Worm (Caenorhabditis elegans): Measurements from ENCODE around the gene glb-14.

glb-14 gene

DNA sequence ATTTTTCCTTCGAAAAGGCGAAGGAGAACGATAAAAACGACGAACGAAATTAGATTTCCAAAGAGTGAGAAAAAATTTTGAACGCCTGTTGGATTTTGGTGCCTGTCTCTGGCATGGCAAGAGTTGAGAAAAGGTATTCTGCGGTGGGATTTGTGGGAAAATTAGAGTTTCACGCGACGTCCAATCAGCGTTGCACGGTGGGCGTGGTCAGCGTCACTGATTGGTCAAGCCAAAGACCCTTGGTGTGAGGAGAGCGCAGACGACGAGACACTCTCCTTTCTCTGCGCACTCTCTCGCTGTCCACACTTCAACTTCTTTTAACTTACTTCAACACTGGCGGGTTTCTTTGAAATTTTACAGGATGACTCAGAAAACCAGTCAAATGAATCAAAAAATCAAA, 17.7 kb upstream of the glb-14 start:
- no peak for TF ChIP-seq W03F9.2 (tag; optimal IDR thresholded peaks at IDR 0.05)
- no peak for TF ChIP-seq dao-5 (tag; optimal IDR thresholded peaks at IDR 0.05)
- TF ChIP-seq him-1 (tag; optimal IDR thresholded peaks at IDR 0.05): no peak

DNA sequence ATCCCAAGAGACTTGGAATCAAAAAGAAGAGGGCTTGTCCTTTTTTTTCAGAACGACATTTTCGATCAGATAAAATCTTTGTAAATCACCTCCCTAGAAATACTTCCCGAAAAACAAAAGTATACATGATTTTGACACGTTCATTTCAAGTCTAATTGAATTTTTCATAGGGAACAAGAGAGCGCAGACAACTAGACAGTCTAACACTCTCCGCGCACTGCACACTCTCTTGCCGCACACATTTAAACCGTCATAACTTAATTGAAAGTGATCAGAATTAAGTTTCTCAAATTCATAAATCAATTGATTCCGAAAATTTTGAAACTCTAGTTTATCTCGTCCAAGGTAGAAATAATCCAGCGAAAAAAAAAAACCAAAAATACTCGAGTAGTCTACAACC, 14.9 kb upstream of the glb-14 start:
- TF ChIP-seq W03F9.2 (tag; optimal IDR thresholded peaks at IDR 0.05) (no peak), him-1 (tag; optimal IDR thresholded peaks at IDR 0.05) (no peak), dao-5 (tag; optimal IDR thresholded peaks at IDR 0.05) (no peak)

DNA sequence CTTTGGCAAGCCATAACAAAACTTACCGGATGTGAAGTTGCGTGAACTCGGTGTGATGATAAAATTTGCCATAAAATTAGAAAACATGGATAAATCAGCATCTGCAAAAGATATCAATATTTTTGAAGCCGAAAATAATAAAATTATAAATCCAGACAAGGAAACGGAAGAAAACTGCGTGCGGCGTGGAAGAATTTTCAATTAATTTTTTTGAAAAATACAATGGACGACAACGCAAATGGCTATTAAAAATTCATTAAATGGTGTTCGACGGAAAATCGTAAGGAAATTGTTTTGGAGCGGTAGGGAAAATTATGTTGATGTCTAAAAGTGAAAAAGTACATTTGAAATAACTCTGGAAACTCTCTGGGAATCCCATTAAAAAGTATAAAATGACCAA, 14.3 kb upstream of the glb-14 start, which contains the start of gene acr-18:
TSS of gene acr-18 (minus strand) at position 101 of the 400 bp plus-strand sequence.
- no peak for TF ChIP-seq dao-5 (tag; optimal IDR thresholded peaks at IDR 0.05)
- no peak for TF ChIP-seq him-1 (tag; optimal IDR thresholded peaks at IDR 0.05)
- TF ChIP-seq W03F9.2 (tag; optimal IDR thresholded peaks at IDR 0.05): no peak

DNA sequence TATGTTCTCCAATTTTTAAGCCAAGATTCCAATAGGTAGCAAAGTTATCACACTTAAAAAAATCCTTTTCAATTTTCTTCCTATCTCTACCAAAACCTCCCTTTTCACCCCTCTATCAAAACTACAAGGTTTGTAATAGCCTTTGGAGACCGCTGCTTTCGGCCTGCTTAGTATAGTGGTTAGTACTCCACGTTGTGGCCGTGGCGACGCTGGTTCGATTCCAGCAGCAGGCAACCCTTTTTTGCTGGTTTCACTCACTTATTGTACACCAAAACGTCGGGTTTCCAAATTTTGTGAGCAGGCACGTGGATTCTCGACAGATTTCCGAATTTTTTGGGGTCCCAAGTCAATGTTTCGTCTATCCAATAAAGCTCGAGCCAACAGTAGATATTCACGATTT, 9.1 kb upstream of the glb-14 start:
- TF ChIP-seq W03F9.2 (tag; optimal IDR thresholded peaks at IDR 0.05): no peak
- no peak for TF ChIP-seq dao-5 (tag; optimal IDR thresholded peaks at IDR 0.05)
- no peak for TF ChIP-seq him-1 (tag; optimal IDR thresholded peaks at IDR 0.05)

DNA sequence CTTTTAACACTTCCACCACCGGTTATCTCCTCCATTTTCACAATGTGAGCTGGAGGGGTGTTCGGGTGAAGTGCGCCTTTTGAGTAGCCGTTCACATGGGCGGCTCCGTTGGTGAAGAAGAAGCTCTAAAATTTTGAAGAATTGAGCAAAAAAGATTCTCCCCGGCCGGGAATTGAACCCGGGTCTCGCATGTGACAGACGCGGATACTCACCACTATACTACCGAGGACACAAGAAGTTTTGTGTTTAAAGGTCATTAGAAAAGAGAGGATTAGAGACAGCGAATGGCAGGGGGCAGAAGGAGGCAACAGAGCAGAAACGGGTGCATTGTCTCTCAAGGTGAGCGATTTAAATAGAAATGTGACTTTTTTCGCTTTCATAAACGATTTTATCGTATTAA, 6.8 kb upstream of the glb-14 start:
- TF ChIP-seq W03F9.2 (tag; optimal IDR thresholded peaks at IDR 0.05) (no peak), him-1 (tag; optimal IDR thresholded peaks at IDR 0.05) (peak; percentile 37)

DNA sequence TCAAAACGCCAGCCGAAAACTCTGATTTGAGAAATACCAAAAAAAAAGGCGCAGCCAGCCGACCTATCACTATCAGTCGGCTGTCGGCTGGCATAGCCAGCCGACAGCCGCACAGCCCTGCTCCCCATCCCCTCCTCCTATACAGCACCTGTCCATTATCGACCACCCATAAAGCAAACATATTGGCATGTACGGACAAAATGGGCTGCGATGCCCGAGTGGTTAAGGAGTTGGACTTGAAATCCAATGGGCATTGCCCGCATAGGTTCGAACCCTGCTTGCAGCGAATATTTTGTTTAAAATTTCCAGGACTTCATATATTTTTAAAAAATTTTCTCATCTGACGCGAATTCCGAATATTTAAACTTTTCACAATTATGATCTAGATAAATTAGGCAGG, 5.6 kb upstream of the glb-14 start:
- TF ChIP-seq W03F9.2 (tag; optimal IDR thresholded peaks at IDR 0.05) (no peak), dao-5 (tag; optimal IDR thresholded peaks at IDR 0.05) (no peak), him-1 (tag; optimal IDR thresholded peaks at IDR 0.05) (no peak)

DNA sequence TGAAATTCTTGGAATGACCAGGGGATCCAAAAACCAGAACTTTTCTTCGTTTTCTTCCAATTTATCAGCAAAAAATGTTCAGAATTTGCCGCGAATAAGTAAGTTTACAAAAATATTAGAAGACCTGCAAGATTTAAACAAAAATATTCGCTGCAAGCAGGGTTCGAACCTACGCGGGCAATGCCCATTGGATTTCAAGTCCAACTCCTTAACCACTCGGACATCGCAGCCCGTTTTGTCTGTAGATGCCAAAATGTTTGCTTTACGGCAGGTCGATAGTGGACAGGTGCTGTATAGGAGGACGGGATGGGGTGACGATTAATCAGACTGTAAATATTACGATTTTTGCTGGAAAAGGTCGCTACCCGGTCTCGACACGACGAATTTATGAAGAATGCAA, 2.9 kb upstream of the glb-14 start:
- TF ChIP-seq dao-5 (tag; optimal IDR thresholded peaks at IDR 0.05) (no peak), W03F9.2 (tag; optimal IDR thresholded peaks at IDR 0.05) (no peak), him-1 (tag; optimal IDR thresholded peaks at IDR 0.05) (no peak)

DNA sequence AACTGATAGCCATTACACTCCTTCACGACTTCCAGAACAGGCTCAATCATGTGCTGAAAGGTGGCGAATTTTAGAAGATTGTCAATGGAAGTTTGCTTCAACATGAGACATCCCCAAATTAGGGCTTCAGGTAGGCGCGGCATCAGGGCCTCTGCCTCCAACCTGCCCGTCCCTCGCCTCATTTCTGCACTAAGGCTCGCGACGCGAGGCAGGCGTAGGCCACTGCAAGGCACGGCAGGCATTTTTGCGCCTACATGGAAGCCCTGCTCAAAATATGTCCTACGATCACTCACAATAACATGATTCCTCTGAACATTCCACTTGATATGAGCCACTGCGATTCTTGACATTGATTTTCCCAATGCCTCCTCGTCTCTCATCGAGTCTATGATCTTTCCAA, 1.5 kb downstream of the glb-14 start:
- TF ChIP-seq dao-5 (tag; optimal IDR thresholded peaks at IDR 0.05) (no peak), him-1 (tag; optimal IDR thresholded peaks at IDR 0.05) (no peak), W03F9.2 (tag; optimal IDR thresholded peaks at IDR 0.05) (no peak)

DNA sequence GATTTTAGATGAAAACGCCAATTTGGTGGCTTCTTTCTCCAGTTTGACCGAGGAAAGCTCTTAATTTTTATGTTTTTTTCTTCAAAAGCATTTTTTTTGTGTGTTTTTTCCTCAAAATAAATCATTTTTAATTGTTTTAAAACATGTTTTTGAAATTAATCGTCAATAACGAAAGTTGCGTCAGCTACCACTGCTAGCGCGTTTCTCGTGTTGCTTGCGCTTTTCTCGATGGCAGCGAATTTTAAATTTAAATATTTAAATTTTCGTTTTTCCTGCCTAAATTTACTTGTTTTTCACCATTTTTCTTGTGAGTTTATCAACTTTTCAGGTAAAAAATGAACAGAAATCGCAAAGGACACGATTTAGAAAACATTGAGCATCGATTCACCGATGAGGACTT, 6.9 kb downstream of the glb-14 start, which contains the start of gene prde-1:
TSS of gene prde-1 (plus strand) at position 322 of the 400 bp plus-strand sequence.
- no peak for TF ChIP-seq W03F9.2 (tag; optimal IDR thresholded peaks at IDR 0.05)
- no peak for TF ChIP-seq dao-5 (tag; optimal IDR thresholded peaks at IDR 0.05)
- TF ChIP-seq him-1 (tag; optimal IDR thresholded peaks at IDR 0.05): no peak

DNA sequence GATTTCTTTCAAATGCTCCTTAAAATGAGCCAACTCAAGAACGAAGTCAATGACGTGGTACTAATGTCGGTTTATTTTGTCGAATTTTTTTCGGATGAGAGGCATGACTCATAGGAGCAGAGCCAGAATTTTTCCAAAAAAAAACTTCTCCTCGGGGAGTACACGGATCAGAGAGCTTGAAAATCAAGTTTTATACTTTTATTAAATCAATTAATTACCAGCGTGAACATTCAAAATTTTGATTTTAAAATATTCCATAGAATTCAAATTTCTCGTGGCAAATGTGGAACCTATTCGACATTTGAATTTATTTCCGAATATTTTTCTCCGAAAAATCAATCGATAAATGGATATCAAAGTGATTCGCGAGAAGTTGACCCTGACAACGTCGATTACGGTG, 8.5 kb downstream of the glb-14 start, which contains the start of gene F21A3.4:
TSS of gene F21A3.4 (plus strand) at position 301 of the 400 bp plus-strand sequence.
- TF ChIP-seq him-1 (tag; optimal IDR thresholded peaks at IDR 0.05) (no peak), dao-5 (tag; optimal IDR thresholded peaks at IDR 0.05) (no peak), W03F9.2 (tag; optimal IDR thresholded peaks at IDR 0.05) (no peak)

DNA sequence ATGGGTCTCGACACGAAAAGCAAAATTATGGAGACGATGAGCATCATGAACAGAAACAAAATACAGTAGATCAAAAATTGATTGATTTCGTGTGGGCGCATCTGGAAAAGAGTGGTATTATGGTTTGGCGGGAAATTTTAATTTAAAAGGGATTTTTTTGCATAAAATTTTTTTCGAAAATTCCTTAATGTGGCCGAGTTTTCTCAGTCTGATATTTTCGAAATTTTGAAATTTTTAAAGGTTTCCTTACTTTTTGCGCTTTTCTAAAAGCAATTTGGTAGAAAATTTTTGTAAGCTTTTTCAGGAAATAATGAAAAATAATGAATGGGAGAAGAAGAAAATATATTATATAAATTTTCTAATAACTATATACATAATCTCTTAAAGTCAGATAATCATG, 10.9 kb downstream of the glb-14 start, which contains the start of gene F21A3.2:
TSS of gene F21A3.2 (minus strand) at position 101 of the 400 bp plus-strand sequence.
- no peak for TF ChIP-seq W03F9.2 (tag; optimal IDR thresholded peaks at IDR 0.05)
- TF ChIP-seq him-1 (tag; optimal IDR thresholded peaks at IDR 0.05): no peak
- TF ChIP-seq dao-5 (tag; optimal IDR thresholded peaks at IDR 0.05): no peak

DNA sequence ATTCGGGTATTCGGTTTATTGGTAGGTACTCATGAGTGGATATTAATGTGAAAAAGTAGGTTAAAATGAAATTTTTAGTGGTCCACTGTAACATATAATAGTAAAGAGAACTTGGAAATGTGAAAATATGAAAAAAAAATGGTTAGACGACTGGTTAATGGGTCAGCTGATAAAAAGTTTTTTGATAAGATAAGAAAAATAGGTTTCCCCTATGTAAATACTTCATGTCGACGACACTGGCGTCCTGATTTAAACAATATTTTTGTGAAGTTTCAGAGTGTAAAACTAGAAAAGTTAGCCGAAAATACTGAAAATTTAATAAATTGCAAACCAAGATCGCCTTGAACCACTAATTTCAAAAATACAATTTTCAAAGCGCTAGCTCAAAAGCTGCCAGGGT, 11.7 kb downstream of the glb-14 start, which contains the start of gene F21A3.11:
TSS of gene F21A3.11 (minus strand) at position 117 of the 400 bp plus-strand sequence.
- TF ChIP-seq W03F9.2 (tag; optimal IDR thresholded peaks at IDR 0.05) (no peak), him-1 (tag; optimal IDR thresholded peaks at IDR 0.05) (no peak), dao-5 (tag; optimal IDR thresholded peaks at IDR 0.05) (no peak)

DNA sequence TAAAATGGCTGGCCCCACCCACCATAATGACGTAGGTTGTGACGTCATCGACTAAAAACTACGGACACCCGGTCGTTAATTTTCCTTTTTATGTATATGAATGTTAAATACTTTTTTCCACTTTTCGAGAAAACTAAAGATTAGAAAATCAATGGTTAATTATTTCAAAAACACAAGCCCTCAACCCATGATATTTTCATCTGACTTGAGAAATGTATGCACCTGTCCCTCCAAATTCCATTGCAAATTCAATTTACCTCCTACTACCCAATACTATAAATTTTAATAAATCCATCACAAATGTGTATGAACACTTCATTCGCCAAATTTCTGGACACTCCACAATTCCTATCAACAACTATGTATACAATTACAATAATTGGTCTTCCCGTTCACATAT, 15.7 kb downstream of the glb-14 start, which contains the start of gene srh-276:
TSS of gene srh-276 (plus strand) at position 301 of the 400 bp plus-strand sequence.
- TF ChIP-seq him-1 (tag; optimal IDR thresholded peaks at IDR 0.05) (no peak), dao-5 (tag; optimal IDR thresholded peaks at IDR 0.05) (no peak), W03F9.2 (tag; optimal IDR thresholded peaks at IDR 0.05) (no peak)

DNA sequence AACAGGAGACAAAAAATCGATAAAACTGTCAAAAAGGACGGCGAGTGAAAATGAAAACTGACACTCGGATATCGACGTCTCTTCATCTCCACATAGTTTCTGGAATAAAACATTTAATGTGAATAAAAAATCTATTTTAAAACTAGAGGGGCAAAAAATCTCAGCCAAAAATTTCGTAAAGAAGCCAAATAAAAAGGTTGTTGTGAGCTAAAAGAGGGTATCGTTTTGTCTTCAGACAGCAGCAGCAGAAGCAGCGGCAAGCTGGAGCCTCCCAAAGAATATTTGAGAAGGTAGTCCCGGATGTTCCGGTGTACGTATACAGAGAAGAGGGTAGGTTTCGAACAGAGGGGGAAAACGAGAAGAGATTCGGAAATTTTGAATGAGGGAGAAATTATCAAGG, 22.9 kb downstream of the glb-14 start, which contains the start of gene lgc-31:
TSS of gene lgc-31 (minus strand) at position 101 of the 400 bp plus-strand sequence.
- TF ChIP-seq W03F9.2 (tag; optimal IDR thresholded peaks at IDR 0.05) (no peak), dao-5 (tag; optimal IDR thresholded peaks at IDR 0.05) (no peak), him-1 (tag; optimal IDR thresholded peaks at IDR 0.05) (no peak)

DNA sequence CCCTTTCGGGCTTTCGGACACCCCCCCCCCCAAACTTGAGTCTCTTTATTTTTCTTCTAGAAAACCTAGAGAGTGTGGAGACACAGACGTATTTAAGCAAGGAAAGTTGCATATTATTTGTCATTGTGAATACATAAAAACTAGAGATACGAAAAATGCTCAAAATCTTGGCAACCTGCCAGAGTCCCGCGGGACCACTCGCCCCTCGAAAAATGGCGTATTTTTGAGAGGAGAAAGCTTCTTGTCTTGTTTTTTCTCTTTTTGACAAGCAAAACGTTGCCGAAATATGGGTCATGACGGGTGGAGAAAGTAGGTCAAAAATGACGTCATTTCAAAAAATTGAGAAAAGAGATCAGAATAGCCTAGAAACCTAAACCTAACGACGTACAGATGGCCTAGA, 24.4 kb downstream of the glb-14 start:
- TF ChIP-seq him-1 (tag; optimal IDR thresholded peaks at IDR 0.05): no peak
- no peak for TF ChIP-seq W03F9.2 (tag; optimal IDR thresholded peaks at IDR 0.05)
- TF ChIP-seq dao-5 (tag; optimal IDR thresholded peaks at IDR 0.05): no peak

Data from whole organism, L4/young adult.